Worm (Caenorhabditis elegans) whole organism, L2 larva: ENCODE data around the gene sma-4.

ENCODE experiments used
- R02D3.7 ChIP-seq: fragments of 150-350 bp; optimal IDR thresholded peaks from 2 replicates; lab custom pipeline; 2014; ENCODE audit warnings: missing biosample characterization, missing genetic modification characterization
- blmp-1 ChIP-seq: sonication (generic microtip); optimal IDR thresholded peaks from 2 replicates; lab custom pipeline; 2017; ENCODE audit warnings: missing genetic modification characterization, mild to moderate bottlenecking, missing compliant biosample characterization, antibody characterized with exemption, moderate library complexity; ENCODE audit not compliant: insufficient read depth
- elt-3 ChIP-seq: sonication (generic microtip); optimal IDR thresholded peaks from 2 replicates; lab custom pipeline; 2017; ENCODE audit warnings: missing biosample characterization, missing genetic modification characterization
- fos-1 ChIP-seq: fragments of 150-350 bp; optimal IDR thresholded peaks from 2 replicates; lab custom pipeline; 2014; ENCODE audit warnings: missing biosample characterization, missing genetic modification characterization
- mab-5 ChIP-seq: fragments of 150-350 bp; optimal IDR thresholded peaks from 2 replicates; lab custom pipeline; 2014; ENCODE audit warnings: missing biosample characterization, missing genetic modification characterization
- mdl-1 ChIP-seq, 2 experiments: fragments of 150-350 bp in 1 of 2; sonication (generic microtip) in 1 of 2; optimal IDR thresholded peaks; 2 replicates each; lab custom pipeline; 2017; ENCODE audit warnings: missing biosample characterization in 2 of 2, missing genetic modification characterization in 2 of 2
- nhr-237 ChIP-seq: fragments of 150-350 bp; optimal IDR thresholded peaks from 2 replicates; lab custom pipeline; 2014; ENCODE audit warnings: missing biosample characterization, missing genetic modification characterization
- skn-1 ChIP-seq: sonication (generic microtip); optimal IDR thresholded peaks from 2 replicates; lab custom pipeline; 2017; ENCODE audit warnings: missing biosample characterization, missing genetic modification characterization
- unc-62 ChIP-seq: fragments of 150-350 bp; optimal IDR thresholded peaks from 2 replicates; lab custom pipeline; 2014; ENCODE audit warnings: missing biosample characterization, missing genetic modification reagents, missing genetic modification characterization
- ztf-1 ChIP-seq: fragments of 200-800 bp; sonication (Bioruptor generic); conservative IDR thresholded peaks from 2 replicates; pipeline ENCODE4 v1.3.6; 2022; ENCODE audit warnings: missing genetic modification characterization, missing compliant biosample characterization
- ztf-11 ChIP-seq: sonication (generic microtip); optimal IDR thresholded peaks from 2 replicates; lab custom pipeline; 2017; ENCODE audit warnings: missing biosample characterization, missing genetic modification characterization

DNA sequence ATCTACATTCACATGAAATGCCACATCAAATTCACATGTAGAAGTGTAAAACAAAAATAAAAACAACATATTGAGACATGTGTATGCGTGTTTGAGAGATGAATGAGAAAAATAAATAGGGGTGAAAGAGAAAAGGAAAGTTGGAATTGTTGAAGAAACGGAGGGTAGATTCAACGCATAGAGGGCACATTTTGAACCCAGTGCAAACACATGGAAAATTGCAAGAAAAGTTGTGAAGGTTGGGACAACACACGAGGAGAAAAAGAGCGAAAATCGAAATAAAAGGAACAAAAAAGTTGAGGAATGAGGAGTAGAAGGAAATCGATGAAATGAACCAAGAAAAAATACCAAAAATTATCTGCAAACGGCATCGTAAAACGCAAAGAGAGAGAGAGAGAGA is 23.6 kb downstream of the sma-4 start:
- TF ChIP-seq nhr-237 (no peak), unc-62 (GFP tag; lab: Kevin White, UChicago) (no peak), ztf-1 (GFP tag; lab: Robert Waterston, UW) (no peak), elt-3 (tag; lab: Kevin White, UChicago) (no peak), mdl-1 (tag; optimal IDR thresholded peaks at IDR 0.05; lab: Kevin White, UChicago) (no peak), skn-1 (no peak), ztf-11 (no peak), fos-1 (tag; lab: Kevin White, UChicago) (no peak), R02D3.7 (tag; lab: Kevin White, UChicago) (no peak), blmp-1 (tag; lab: Kevin White, UChicago) (no peak), mab-5 (tag; lab: Kevin White, UChicago) (no peak)
